Worm (Caenorhabditis elegans) whole organism, late embryonic: Measurements from ENCODE around the gene C17H11.4.

Experiments
- F13H6.1 ChIP-seq: sonication (generic microtip); optimal IDR thresholded peaks from 2 replicates; lab custom pipeline; 2016; ENCODE audit warnings: missing genetic modification characterization, missing compliant biosample characterization
- K09A11.1 ChIP-seq: sonication (generic microtip); optimal IDR thresholded peaks from 2 replicates; lab custom pipeline; 2017; ENCODE audit warnings: antibody characterized with exemption, mild to moderate bottlenecking, missing genetic modification characterization, missing compliant biosample characterization; ENCODE audit not compliant: insufficient read depth
- T23F11.4 ChIP-seq: fragments of 200-800 bp; sonication (Bioruptor generic); optimal IDR thresholded peaks from 2 replicates; lab custom pipeline; 2018; ENCODE audit warnings: mild to moderate bottlenecking, missing genetic modification characterization, missing compliant biosample characterization
- ahr-1 ChIP-seq: sonication (generic microtip); optimal IDR thresholded peaks from 2 replicates; lab custom pipeline; 2016; ENCODE audit warnings: missing genetic modification characterization, missing compliant biosample characterization
- ama-1 ChIP-seq: fragments of 150-350 bp; optimal IDR thresholded peaks from 2 replicates; lab custom pipeline; 2014
- ceh-19 ChIP-seq: fragments of 200-800 bp; sonication (Bioruptor generic); optimal IDR thresholded peaks from 2 replicates; lab custom pipeline; 2018; ENCODE audit warnings: mild to moderate bottlenecking, missing genetic modification characterization, missing compliant biosample characterization
- ceh-31 ChIP-seq: sonication (generic microtip); optimal IDR thresholded peaks from 2 replicates; lab custom pipeline; 2016; ENCODE audit warnings: missing genetic modification characterization, missing compliant biosample characterization
- ceh-45 ChIP-seq: fragments of 200-800 bp; sonication (Bioruptor generic); IDR thresholded peaks from 2 replicates; pipeline ENCODE4 v1.3.6; 2022; ENCODE audit warnings: missing genetic modification reagents, missing genetic modification characterization, missing compliant biosample characterization
- ceh-6 ChIP-seq: fragments of 200-800 bp; sonication (Bioruptor generic); optimal IDR thresholded peaks from 2 replicates; lab custom pipeline; 2018; ENCODE audit warnings: mild to moderate bottlenecking, missing genetic modification characterization, missing compliant biosample characterization
- ceh-9 ChIP-seq: sonication (generic microtip); optimal IDR thresholded peaks from 2 replicates; lab custom pipeline; 2016; ENCODE audit warnings: mild to moderate bottlenecking, missing genetic modification characterization, inconsistent platforms, missing compliant biosample characterization
- che-1 ChIP-seq: sonication (generic microtip); optimal IDR thresholded peaks from 2 replicates; lab custom pipeline; 2016; ENCODE audit warnings: mild to moderate bottlenecking, missing genetic modification characterization, missing compliant biosample characterization
- dmd-4 ChIP-seq: sonication (generic microtip); optimal IDR thresholded peaks from 2 replicates; lab custom pipeline; 2016; ENCODE audit warnings: borderline replicate concordance, missing genetic modification characterization, missing compliant biosample characterization
- elt-2 ChIP-seq: sonication (generic microtip); optimal IDR thresholded peaks from 2 replicates; lab custom pipeline; 2016; ENCODE audit warnings: missing genetic modification reagents, missing genetic modification characterization, missing compliant biosample characterization
- elt-4 ChIP-seq: sonication (generic microtip); optimal IDR thresholded peaks from 2 replicates; lab custom pipeline; 2016; ENCODE audit warnings: missing genetic modification characterization, missing compliant biosample characterization
- eyg-1 ChIP-seq: sonication (generic microtip); optimal IDR thresholded peaks from 2 replicates; lab custom pipeline; 2016; ENCODE audit warnings: missing genotype, missing genetic modification characterization, missing compliant biosample characterization
- fax-1 ChIP-seq: sonication (generic microtip); optimal IDR thresholded peaks from 2 replicates; lab custom pipeline; 2016; ENCODE audit warnings: missing genotype, missing genetic modification characterization, missing compliant biosample characterization
- fkh-10 ChIP-seq: fragments of 150-350 bp; optimal IDR thresholded peaks from 2 replicates; lab custom pipeline; 2014; ENCODE audit warnings: missing biosample characterization, missing genetic modification reagents, missing genetic modification characterization
- fkh-6 ChIP-seq: sonication (generic microtip); optimal IDR thresholded peaks from 2 replicates; lab custom pipeline; 2016; ENCODE audit warnings: missing genetic modification characterization, missing compliant biosample characterization
- gmeb-2 ChIP-seq: sonication (generic microtip); optimal IDR thresholded peaks from 2 replicates; lab custom pipeline; 2016; ENCODE audit warnings: missing genetic modification characterization, inconsistent platforms, missing compliant biosample characterization
- hlh-13 ChIP-seq: fragments of 200-800 bp; sonication (Bioruptor generic); optimal IDR thresholded peaks from 2 replicates; lab custom pipeline; 2018; ENCODE audit warnings: mild to moderate bottlenecking, missing genetic modification characterization, missing compliant biosample characterization
- hlh-6 ChIP-seq: sonication (generic microtip); optimal IDR thresholded peaks from 2 replicates; lab custom pipeline; 2016; ENCODE audit warnings: missing genotype, missing genetic modification characterization, missing compliant biosample characterization
- lim-6 ChIP-seq: sonication (generic microtip); optimal IDR thresholded peaks from 2 replicates; lab custom pipeline; 2016; ENCODE audit warnings: missing genetic modification characterization, missing compliant biosample characterization
- lin-11 ChIP-seq: fragments of 200-800 bp; sonication (Bioruptor generic); optimal IDR thresholded peaks from 2 replicates; lab custom pipeline; 2018; ENCODE audit warnings: mild to moderate bottlenecking, missing genetic modification characterization, missing compliant biosample characterization
- nhr-11 ChIP-seq: fragments of 150-350 bp; optimal IDR thresholded peaks from 2 replicates; lab custom pipeline; 2014; ENCODE audit warnings: missing biosample characterization, missing genetic modification characterization
- npax-4 ChIP-seq: sonication (generic microtip); optimal IDR thresholded peaks from 2 replicates; lab custom pipeline; 2016; ENCODE audit warnings: missing genetic modification characterization, missing compliant biosample characterization
- odd-2 ChIP-seq: sonication (generic microtip); optimal IDR thresholded peaks from 2 replicates; lab custom pipeline; 2017; ENCODE audit warnings: antibody characterized with exemption, mild to moderate bottlenecking, missing genetic modification characterization, missing compliant biosample characterization
- pat-9 ChIP-seq: fragments of 200-800 bp; sonication (Bioruptor generic); optimal IDR thresholded peaks from 2 replicates; lab custom pipeline; 2018; ENCODE audit warnings: mild to moderate bottlenecking, missing genetic modification characterization, moderate library complexity, missing compliant biosample characterization
- pros-1 ChIP-seq: fragments of 150-350 bp; optimal IDR thresholded peaks from 2 replicates; lab custom pipeline; 2014; ENCODE audit warnings: missing biosample characterization, missing genetic modification reagents, missing genetic modification characterization
- ref-2 ChIP-seq: sonication (generic microtip); optimal IDR thresholded peaks from 2 replicates; lab custom pipeline; 2016; ENCODE audit warnings: missing genetic modification characterization, missing compliant biosample characterization
- rnt-1 ChIP-seq: sonication (generic microtip); optimal IDR thresholded peaks from 2 replicates; lab custom pipeline; 2016; ENCODE audit warnings: missing genetic modification characterization, missing compliant biosample characterization
- sdc-2 ChIP-seq: sonication (generic microtip); optimal IDR thresholded peaks from 2 replicates; lab custom pipeline; 2016; ENCODE audit warnings: missing genotype, missing genetic modification characterization, missing compliant biosample characterization
- sox-4 ChIP-seq: sonication (generic microtip); optimal IDR thresholded peaks from 2 replicates; lab custom pipeline; 2017; ENCODE audit warnings: mild to moderate bottlenecking, missing genetic modification characterization, inconsistent platforms, missing compliant biosample characterization
- syd-9 ChIP-seq: sonication (generic microtip); optimal IDR thresholded peaks from 2 replicates; lab custom pipeline; 2016; ENCODE audit warnings: mild to moderate bottlenecking, missing genetic modification characterization, moderate library complexity, missing compliant biosample characterization
- tbx-2 ChIP-seq: sonication (generic microtip); optimal IDR thresholded peaks from 2 replicates; lab custom pipeline; 2016; ENCODE audit warnings: missing genetic modification characterization, missing compliant biosample characterization
- zip-5 ChIP-seq: sonication (generic microtip); optimal IDR thresholded peaks from 2 replicates; lab custom pipeline; 2016; ENCODE audit warnings: missing genetic modification characterization, missing compliant biosample characterization
- ztf-16 ChIP-seq: sonication (generic microtip); optimal IDR thresholded peaks from 2 replicates; lab custom pipeline; 2017; ENCODE audit warnings: missing genetic modification characterization, missing compliant biosample characterization

The C17H11.4 gene

ce11 chrX:8219428-8219827 is 38.0 kb upstream of the C17H11.4 start, which contains the start of gene K02A6.1:
TSS of gene K02A6.1 (plus strand) at chrX:8219728.
- no peak for TF ChIP-seq odd-2
- TF ChIP-seq rnt-1 (tag; lab: Kevin White, UChicago): no peak
- TF ChIP-seq gmeb-2 (tag; lab: Kevin White, UChicago): no peak
- no peak for TF ChIP-seq sox-4 (tag; lab: Kevin White, UChicago)
- TF ChIP-seq nhr-11 (tag; lab: Kevin White, UChicago): no peak
- TF ChIP-seq sdc-2 (tag; lab: Kevin White, UChicago): no peak
- TF ChIP-seq ztf-16 (tag; lab: Kevin White, UChicago): no peak
- TF ChIP-seq dmd-4 (tag; lab: Kevin White, UChicago): no peak
- TF ChIP-seq npax-4 (tag; lab: Kevin White, UChicago): no peak
- no peak for TF ChIP-seq ahr-1
- no peak for TF ChIP-seq fkh-6 (tag; lab: Kevin White, UChicago)
- TF ChIP-seq syd-9: no peak
- no peak for TF ChIP-seq pros-1 (tag; lab: Kevin White, UChicago)
- TF ChIP-seq eyg-1 (tag; lab: Kevin White, UChicago): no peak
- no peak for TF ChIP-seq F13H6.1 (tag; lab: Kevin White, UChicago)
- no peak for TF ChIP-seq hlh-13 (GFP tag; lab: Kevin White, UChicago)
- TF ChIP-seq lim-6 (tag; lab: Kevin White, UChicago): no peak
- TF ChIP-seq tbx-2 (tag; lab: Kevin White, UChicago): no peak
- TF ChIP-seq T23F11.4 (GFP tag; lab: Kevin White, UChicago): no peak

ce11 chrX:8218653-8219052 is 37.2 kb upstream of the C17H11.4 start, which contains the start of gene K02A6.4:
TSS of gene K02A6.4 (minus strand) at chrX:8218753.
- TF ChIP-seq lin-11 (tag; lab: Kevin White, UChicago) (no peak), ref-2 (tag; lab: Kevin White, UChicago) (no peak), zip-5 (no peak), hlh-6 (tag; lab: Kevin White, UChicago) (no peak), ceh-6 (GFP tag; lab: Kevin White, UChicago) (no peak), F13H6.1 (tag; lab: Kevin White, UChicago) (no peak), elt-2 (tag; lab: Kevin White, UChicago) (no peak), fkh-10 (GFP tag; lab: Kevin White, UChicago) (no peak), lim-6 (tag; lab: Kevin White, UChicago) (no peak), ama-1 (lab: Kevin White, UChicago) (no peak)
- TF ChIP-seq, all 69 proteins: peak for 0

DNA sequence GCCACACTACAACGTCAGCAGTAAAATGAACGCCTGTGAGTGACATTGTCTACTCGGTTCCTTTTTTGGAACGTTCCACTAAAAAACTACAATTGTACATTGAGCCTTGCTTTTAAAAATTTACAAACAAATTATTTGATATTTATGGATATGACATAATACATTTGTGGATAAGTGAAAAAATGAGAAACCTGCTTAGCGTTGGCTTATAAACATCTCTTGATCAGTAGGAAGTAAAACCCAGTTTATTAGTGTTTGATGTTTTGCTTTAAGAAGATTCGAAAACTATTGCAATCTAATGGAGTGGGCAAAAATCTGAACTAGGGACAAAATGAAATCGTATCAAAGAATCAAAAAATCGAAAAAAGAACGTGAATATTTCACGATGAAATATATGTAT is 35.5 kb upstream of the C17H11.4 start:
- TF ChIP-seq fax-1 (tag; lab: Kevin White, UChicago): no peak
- TF ChIP-seq lim-6 (tag; lab: Kevin White, UChicago): no peak
- TF ChIP-seq ceh-19 (GFP tag; lab: Kevin White, UChicago): no peak
- no peak for TF ChIP-seq syd-9
- no peak for TF ChIP-seq elt-4 (tag; lab: Kevin White, UChicago)
- no peak for TF ChIP-seq K09A11.1 (tag; lab: Kevin White, UChicago)
- TF ChIP-seq sox-4 (tag; lab: Kevin White, UChicago): no peak
- TF ChIP-seq lin-11 (tag; lab: Kevin White, UChicago): no peak
- TF ChIP-seq ceh-45: no peak
- no peak for TF ChIP-seq ceh-31
- TF ChIP-seq ref-2 (tag; lab: Kevin White, UChicago): no peak
- no peak for TF ChIP-seq elt-2 (tag; lab: Kevin White, UChicago)
- no peak for TF ChIP-seq nhr-11 (tag; lab: Kevin White, UChicago)
- TF ChIP-seq ceh-9: no peak
- TF ChIP-seq hlh-13 (GFP tag; lab: Kevin White, UChicago): no peak
- TF ChIP-seq gmeb-2 (tag; lab: Kevin White, UChicago): no peak
- no peak for TF ChIP-seq che-1 (tag; lab: Kevin White, UChicago)
- TF ChIP-seq pat-9 (tag; lab: Kevin White, UChicago): no peak
